Worm (Caenorhabditis elegans) whole organism, L4 larva: ENCODE data around the gene EGAP1.5.

Experiments
- F26F4.8 ChIP-seq: fragments of 200-800 bp; sonication (Bioruptor generic); conservative IDR thresholded peaks from 2 replicates; pipeline ENCODE4 v1.3.6; 2022; ENCODE audit warnings: missing genetic modification characterization, missing compliant biosample characterization
- F49E8.2 ChIP-seq: sonication (generic microtip); optimal IDR thresholded peaks from 2 replicates; lab custom pipeline; 2016; ENCODE audit warnings: missing compliant biosample characterization, mild to moderate bottlenecking, missing genetic modification characterization, borderline replicate concordance
- R02D3.7 ChIP-seq: fragments of 150-350 bp; sonication (generic microtip); optimal IDR thresholded peaks from 3 replicates; lab custom pipeline; 2014; ENCODE audit warnings: missing biosample characterization, missing genetic modification characterization
- T20F7.1 ChIP-seq: fragments of 200-800 bp; sonication (Bioruptor generic); optimal IDR thresholded peaks from 2 replicates; lab custom pipeline; 2018; ENCODE audit warnings: mild to moderate bottlenecking, missing genetic modification characterization, missing compliant biosample characterization
- Y48G9A.11 ChIP-seq: fragments of 200-800 bp; sonication (Bioruptor generic); IDR thresholded peaks from 2 replicates; pipeline ENCODE4 v1.3.6; 2022; ENCODE audit warnings: missing genetic modification reagents, missing genetic modification characterization, missing compliant biosample characterization
- Y5F2A.4 ChIP-seq: fragments of 200-800 bp; sonication (Bioruptor generic); optimal IDR thresholded peaks from 2 replicates; lab custom pipeline; 2018; ENCODE audit warnings: mild to moderate bottlenecking, missing genetic modification characterization, missing compliant biosample characterization
- ZK337.2 ChIP-seq: fragments of 200-800 bp; sonication (Bioruptor generic); IDR thresholded peaks from 2 replicates; pipeline ENCODE4 v1.3.6; 2022; ENCODE audit warnings: missing genetic modification reagents, missing genetic modification characterization, missing compliant biosample characterization
- ZK546.5 ChIP-seq, 2 experiments: sonication (generic microtip); optimal IDR thresholded peaks; 2 replicates each; lab custom pipeline; 2017; ENCODE audit warnings: missing biosample characterization in 2 of 2, missing genetic modification characterization in 2 of 2
- aly-2 ChIP-seq: sonication (generic microtip); optimal IDR thresholded peaks from 2 replicates; lab custom pipeline; 2018; ENCODE audit warnings: missing biosample characterization, missing genetic modification characterization
- arid-1 ChIP-seq: fragments of 200-800 bp; sonication (Bioruptor generic); conservative IDR thresholded peaks from 2 replicates; pipeline ENCODE4 v1.3.6; 2022; ENCODE audit warnings: missing genetic modification reagents, missing genetic modification characterization, missing compliant biosample characterization
- ceh-20 ChIP-seq: fragments of 200-800 bp; sonication (Bioruptor generic); IDR thresholded peaks from 2 replicates; pipeline ENCODE4 v1.3.6; 2022; ENCODE audit warnings: missing genetic modification reagents, missing genetic modification characterization, missing compliant biosample characterization
- ceh-32 ChIP-seq: sonication (generic microtip); optimal IDR thresholded peaks from 2 replicates; lab custom pipeline; 2016; ENCODE audit warnings: mild to moderate bottlenecking, missing genetic modification characterization, missing compliant biosample characterization; ENCODE audit not compliant: poor library complexity
- ceh-82 ChIP-seq: sonication (generic microtip); optimal IDR thresholded peaks from 2 replicates; lab custom pipeline; 2017; ENCODE audit warnings: missing biosample characterization, missing genetic modification characterization
- daf-19 ChIP-seq: fragments of 200-800 bp; sonication (Bioruptor generic); conservative IDR thresholded peaks from 2 replicates; pipeline ENCODE4 v1.3.6; 2022; ENCODE audit warnings: missing genetic modification characterization, missing compliant biosample characterization
- dmd-8 ChIP-seq: fragments of 200-800 bp; sonication (Bioruptor generic); IDR thresholded peaks from 2 replicates; pipeline ENCODE4 v1.3.6; 2022; ENCODE audit warnings: missing genetic modification characterization, missing compliant biosample characterization
- dmd-9 ChIP-seq: fragments of 200-800 bp; sonication (Bioruptor generic); IDR thresholded peaks from 2 replicates; pipeline ENCODE4 v1.3.6; 2022; ENCODE audit warnings: missing genetic modification reagents, missing genetic modification characterization, missing compliant biosample characterization
- dve-1 ChIP-seq: sonication (generic microtip); optimal IDR thresholded peaks from 2 replicates; lab custom pipeline; 2017; ENCODE audit warnings: antibody characterized with exemption, mild to moderate bottlenecking, missing genetic modification characterization, missing compliant biosample characterization; ENCODE audit not compliant: insufficient read depth
- fkh-10 ChIP-seq: fragments of 150-350 bp; optimal IDR thresholded peaks from 2 replicates; lab custom pipeline; 2014; ENCODE audit warnings: missing biosample characterization, missing genetic modification reagents, missing genetic modification characterization
- gei-8 ChIP-seq: fragments of 200-800 bp; sonication (Bioruptor generic); optimal IDR thresholded peaks from 2 replicates; lab custom pipeline; 2018; ENCODE audit warnings: mild to moderate bottlenecking, missing genetic modification characterization, missing compliant biosample characterization
- hif-1 ChIP-seq, 2 experiments: sonication (generic microtip); optimal IDR thresholded peaks; 2 replicates each; lab custom pipeline; 2016 to 2017; ENCODE audit warnings: missing compliant biosample characterization in 2 of 2, missing genetic modification characterization in 2 of 2, missing genetic modification reagents in 2 of 2, missing genotype in 2 of 2, mild to moderate bottlenecking in 1 of 2
- hlh-11 ChIP-seq: fragments of 200-800 bp; sonication (Bioruptor generic); optimal IDR thresholded peaks from 2 replicates; lab custom pipeline; 2018; ENCODE audit warnings: mild to moderate bottlenecking, missing genetic modification characterization, missing compliant biosample characterization
- jun-1 ChIP-seq: fragments of 150-350 bp; optimal IDR thresholded peaks from 2 replicates; lab custom pipeline; 2014; ENCODE audit warnings: missing biosample characterization, missing genetic modification reagents, missing genetic modification characterization
- lin-38 ChIP-seq: fragments of 200-800 bp; sonication (Bioruptor generic); IDR thresholded peaks from 2 replicates; pipeline ENCODE4 v1.3.6; 2022; ENCODE audit warnings: missing genetic modification reagents, missing genetic modification characterization, missing compliant biosample characterization
- lir-3 ChIP-seq: sonication (generic microtip); optimal IDR thresholded peaks from 2 replicates; lab custom pipeline; 2016; ENCODE audit warnings: mild to moderate bottlenecking, missing genetic modification characterization, missing compliant biosample characterization
- lsy-2 ChIP-seq, 2 experiments: fragments of 150-350 bp in 1 of 2; sonication (generic microtip) in 1 of 2; optimal IDR thresholded peaks; 2 replicates each; lab custom pipeline; 2014 to 2017; ENCODE audit warnings: missing biosample characterization in 2 of 2, missing genetic modification characterization in 2 of 2
- madf-9 ChIP-seq: fragments of 200-800 bp; sonication (Bioruptor generic); conservative IDR thresholded peaks from 2 replicates; pipeline ENCODE4 v1.3.6; 2022; ENCODE audit warnings: missing genetic modification reagents, missing genetic modification characterization, missing compliant biosample characterization
- mdt-29 ChIP-seq: fragments of 200-800 bp; sonication (Bioruptor generic); IDR thresholded peaks from 2 replicates; pipeline ENCODE4 v1.3.6; 2022; ENCODE audit warnings: missing genetic modification reagents, missing genetic modification characterization, missing compliant biosample characterization
- mep-1 ChIP-seq: fragments of 150-350 bp; sonication (generic microtip); optimal IDR thresholded peaks from 3 replicates; lab custom pipeline; 2014; ENCODE audit warnings: missing biosample characterization, missing genetic modification characterization
- mes-2 ChIP-seq: sonication (generic microtip); optimal IDR thresholded peaks from 2 replicates; lab custom pipeline; 2016; ENCODE audit warnings: missing genotype, mild to moderate bottlenecking, missing genetic modification characterization, missing compliant biosample characterization; ENCODE audit not compliant: poor library complexity, severe bottlenecking
- mxl-2 ChIP-seq: fragments of 200-800 bp; sonication (Bioruptor generic); conservative IDR thresholded peaks from 2 replicates; pipeline ENCODE4 v1.3.6; 2022; ENCODE audit warnings: missing genetic modification reagents, missing genetic modification characterization, missing compliant biosample characterization
- mxl-3 ChIP-seq: fragments of 200-800 bp; sonication (Bioruptor generic); optimal IDR thresholded peaks from 2 replicates; lab custom pipeline; 2018; ENCODE audit warnings: mild to moderate bottlenecking, missing genetic modification characterization, missing compliant biosample characterization
- nhr-102 ChIP-seq: sonication (generic microtip); optimal IDR thresholded peaks from 2 replicates; lab custom pipeline; 2016; ENCODE audit warnings: mild to moderate bottlenecking, missing genetic modification characterization, moderate library complexity, missing compliant biosample characterization
- nhr-11 ChIP-seq: fragments of 150-350 bp; optimal IDR thresholded peaks from 2 replicates; lab custom pipeline; 2014; ENCODE audit warnings: missing biosample characterization, missing genetic modification characterization
- nhr-237 ChIP-seq: sonication (generic microtip); optimal IDR thresholded peaks from 2 replicates; lab custom pipeline; 2017; ENCODE audit warnings: missing biosample characterization, missing genetic modification characterization
- nhr-25 ChIP-seq: sonication (generic microtip); optimal IDR thresholded peaks from 2 replicates; lab custom pipeline; 2017; ENCODE audit warnings: missing genetic modification characterization, mild to moderate bottlenecking, missing compliant biosample characterization, antibody characterized with exemption, moderate library complexity, borderline replicate concordance; ENCODE audit not compliant: insufficient read depth
- nhr-28 ChIP-seq: fragments of 150-350 bp; optimal IDR thresholded peaks from 2 replicates; lab custom pipeline; 2014; ENCODE audit warnings: missing biosample characterization, missing genetic modification characterization
- nhr-48 ChIP-seq: sonication (generic microtip); optimal IDR thresholded peaks from 2 replicates; lab custom pipeline; 2016; ENCODE audit warnings: mild to moderate bottlenecking, missing genetic modification characterization, missing compliant biosample characterization
- nhr-6 ChIP-seq: fragments of 150-350 bp; optimal IDR thresholded peaks from 2 replicates; lab custom pipeline; 2014; ENCODE audit warnings: missing biosample characterization, missing genetic modification characterization
- rbr-2 ChIP-seq: sonication (generic microtip); optimal IDR thresholded peaks from 2 replicates; lab custom pipeline; 2016; ENCODE audit warnings: missing genotype, missing genetic modification characterization, missing compliant biosample characterization
- saeg-2 ChIP-seq: fragments of 200-800 bp; sonication (Bioruptor generic); IDR thresholded peaks from 2 replicates; pipeline ENCODE4 v1.3.6; 2022; ENCODE audit warnings: missing genetic modification reagents, missing genetic modification characterization, missing compliant biosample characterization
- set-16 ChIP-seq: fragments of 200-800 bp; sonication (Bioruptor generic); IDR thresholded peaks from 2 replicates; pipeline ENCODE4 v1.3.6; 2022; ENCODE audit warnings: missing genetic modification reagents, missing genetic modification characterization, missing compliant biosample characterization
- snpc-1.2 ChIP-seq: fragments of 200-800 bp; sonication (Bioruptor generic); IDR thresholded peaks from 2 replicates; pipeline ENCODE4 v1.3.6; 2022; ENCODE audit warnings: missing genetic modification reagents, missing genetic modification characterization, missing compliant biosample characterization
- snpc-4 ChIP-seq: fragments of 150-350 bp; optimal IDR thresholded peaks from 2 replicates; lab custom pipeline; 2014; ENCODE audit warnings: missing biosample characterization, missing genetic modification characterization
- spr-3 ChIP-seq: fragments of 200-800 bp; sonication (Bioruptor generic); optimal IDR thresholded peaks from 2 replicates; lab custom pipeline; 2018; ENCODE audit warnings: mild to moderate bottlenecking, missing genetic modification characterization, missing compliant biosample characterization
- tag-97 ChIP-seq: fragments of 200-800 bp; sonication (Bioruptor generic); IDR thresholded peaks from 2 replicates; pipeline ENCODE4 v1.3.6; 2022; ENCODE audit warnings: missing genetic modification characterization, missing compliant biosample characterization
- unc-130 ChIP-seq: sonication (generic microtip); optimal IDR thresholded peaks from 2 replicates; lab custom pipeline; 2016; ENCODE audit warnings: missing genetic modification reagents, missing genetic modification characterization, missing compliant biosample characterization
- vab-7 ChIP-seq: fragments of 200-800 bp; sonication (Bioruptor generic); IDR thresholded peaks from 2 replicates; pipeline ENCODE4 v1.3.6; 2022; ENCODE audit warnings: missing genetic modification reagents, missing genetic modification characterization, missing compliant biosample characterization
- zag-1 ChIP-seq: fragments of 150-350 bp; optimal IDR thresholded peaks from 2 replicates; lab custom pipeline; 2014; ENCODE audit warnings: missing biosample characterization, missing genetic modification characterization
- zip-11 ChIP-seq: fragments of 200-800 bp; sonication (Bioruptor generic); IDR thresholded peaks from 2 replicates; pipeline ENCODE4 v1.3.6; 2022; ENCODE audit warnings: missing genetic modification characterization, missing compliant biosample characterization
- zip-2 ChIP-seq: fragments of 150-350 bp; optimal IDR thresholded peaks from 2 replicates; lab custom pipeline; 2014; ENCODE audit warnings: missing biosample characterization, missing genetic modification characterization

Gene EGAP1.5

ce11 chrIII:5940525-5940974 lies 9.0 kb downstream of the EGAP1.5 start (continued):
- TF ChIP-seq ceh-32 (tag; lab: Kevin White, UChicago) (no peak), nhr-11 (tag; lab: Kevin White, UChicago) (peak; percentile 66), nhr-6 (tag; lab: Kevin White, UChicago) (no peak), mep-1 (tag; lab: Kevin White, UChicago) (peak; percentile 87), nhr-25 (tag; lab: Kevin White, UChicago) (no peak), lin-38 (GFP tag; lab: Robert Waterston, UW) (peak; percentile 53), Y48G9A.11 (no peak), mes-2 (tag; lab: Kevin White, UChicago) (peak; percentile 60), arid-1 (GFP tag; lab: Robert Waterston, UW) (peak; percentile 50; the same call in 1 of the 2 replicates), mxl-2 (GFP tag; lab: Robert Waterston, UW) (0 out of 2 replicates have a peak, but pooled peaks have one; percentile 28), ceh-82 (tag; lab: Kevin White, UChicago) (no peak), zip-11 (no peak), nhr-28 (tag; lab: Kevin White, UChicago) (peak; percentile 67), lir-3 (tag; lab: Kevin White, UChicago) (no peak), lsy-2 (tag; optimal IDR thresholded peaks at IDR 0.05; lab: Kevin White, UChicago) (peak; percentile 50 to 60), dve-1 (tag; lab: Kevin White, UChicago) (peak; percentile 85), jun-1 (tag; lab: Kevin White, UChicago) (no peak), saeg-2 (no peak), gei-8 (GFP tag; lab: Kevin White, UChicago) (no peak), unc-130 (GFP tag; lab: Kevin White, UChicago) (no peak), tag-97 (GFP tag; lab: Robert Waterston, UW) (no peak), hif-1 (tag; optimal IDR thresholded peaks at IDR 0.05; lab: Kevin White, UChicago) (peak in 1 of 2 experiments; percentile 62), Y5F2A.4 (GFP tag; lab: Kevin White, UChicago) (no peak), nhr-237 (tag; lab: Kevin White, UChicago) (no peak), hlh-11 (tag; lab: Kevin White, UChicago) (peak; percentile 92), zip-2 (tag; lab: Kevin White, UChicago) (peak; percentile 79), snpc-1.2 (GFP tag; lab: Robert Waterston, UW) (peak; percentile 13; the same call in 1 of the 2 replicates), mxl-3 (GFP tag; lab: Kevin White, UChicago) (peak; percentile 90), daf-19 (GFP tag; lab: Robert Waterston, UW) (0 out of 2 replicates have a peak, but pooled peaks have one; percentile 21), F26F4.8 (GFP tag; lab: Robert Waterston, UW) (no peak), snpc-4 (no peak), dmd-9 (GFP tag; lab: Robert Waterston, UW) (no peak), nhr-102 (tag; lab: Kevin White, UChicago) (no peak), T20F7.1 (GFP tag; lab: Kevin White, UChicago) (peak; percentile 44), nhr-48 (tag; lab: Kevin White, UChicago) (no peak), ZK337.2 (GFP tag; lab: Robert Waterston, UW) (no peak), madf-9 (GFP tag; lab: Robert Waterston, UW) (peak; percentile 59), vab-7 (GFP tag; lab: Robert Waterston, UW) (no peak; the same call in 1 of the 2 replicates), F49E8.2 (tag; lab: Kevin White, UChicago) (no peak), spr-3 (no peak), set-16 (peak; percentile 5; the same call in 1 of the 2 replicates), zag-1 (tag; lab: Kevin White, UChicago) (no peak), mdt-29 (GFP tag; lab: Robert Waterston, UW) (0 out of 2 replicates have a peak, but pooled peaks have one; percentile 50), R02D3.7 (no peak), aly-2 (tag; lab: Kevin White, UChicago) (no peak), fkh-10 (GFP tag; lab: Kevin White, UChicago) (no peak), ceh-20 (peak; percentile 17; the same call in 1 of the 2 replicates), ZK546.5 (tag; optimal IDR thresholded peaks at IDR 0.05; lab: Kevin White, UChicago) (no peak), rbr-2 (peak; percentile 51), dmd-8 (GFP tag; lab: Robert Waterston, UW) (peak; percentile 30; the same call in 1 of the 2 replicates)
